Worm (Caenorhabditis elegans): Measurements from ENCODE around the gene D1086.7.

- TF ChIP-seq egl-43 (GFP tag; IDR thresholded peaks at IDR 0.05) (no peak), pha-4 (GFP tag; IDR thresholded peaks at IDR 0.05) (no peak), pha-4 (tag; optimal IDR thresholded peaks at IDR 0.05) (no peak), snpc-4 (tag; optimal IDR thresholded peaks at IDR 0.05) (no peak), lin-15B (tag; optimal IDR thresholded peaks at IDR 0.05) (no peak), nhr-76 (tag; optimal IDR thresholded peaks at IDR 0.05) (no peak), daf-16 (GFP tag; optimal IDR thresholded peaks at IDR 0.05) (no peak), daf-16 (tag; optimal IDR thresholded peaks at IDR 0.05) (no peak), lsy-2 (tag; optimal IDR thresholded peaks at IDR 0.05) (no peak)
Observed at ce11 chrV:14063980-14064379, 20.1 kb upstream of the D1086.7 start.
